Worm (Caenorhabditis elegans) whole organism, midembryonic: ENCODE data around the gene M199.2.
"Not testable (repeated sequence)": the region's sequence is repeated elsewhere in the genome, so short reads cannot be mapped to it uniquely, and the experiment has no call there.

Experiments
- T22C8.4 ChIP-seq: fragments of 200-800 bp; sonication (Bioruptor generic); IDR thresholded peaks from 2 replicates; pipeline ENCODE4 v1.3.6; 2022; ENCODE audit warnings: missing genetic modification characterization, missing compliant biosample characterization
- cog-1 ChIP-seq: sonication (generic microtip); optimal IDR thresholded peaks from 2 replicates; lab custom pipeline; 2016; ENCODE audit warnings: missing genetic modification characterization, missing compliant biosample characterization
- flt-1 ChIP-seq: fragments of 200-800 bp; sonication (Bioruptor generic); IDR thresholded peaks from 2 replicates; pipeline ENCODE4 v1.3.6; 2022; ENCODE audit warnings: missing genetic modification characterization, missing compliant biosample characterization
- klf-2 ChIP-seq: fragments of 200-800 bp; sonication (Bioruptor generic); conservative IDR thresholded peaks from 2 replicates; pipeline ENCODE4 v1.3.6; 2022; ENCODE audit warnings: missing genetic modification reagents, missing genetic modification characterization, missing compliant biosample characterization
- med-1 ChIP-seq: sonication (generic microtip); optimal IDR thresholded peaks from 2 replicates; lab custom pipeline; 2017; ENCODE audit warnings: missing genetic modification characterization, mild to moderate bottlenecking, missing compliant biosample characterization, antibody characterized with exemption, missing genetic modification reagents; ENCODE audit not compliant: insufficient read depth
- ref-1 ChIP-seq: fragments of 200-800 bp; sonication (Bioruptor generic); conservative IDR thresholded peaks from 2 replicates; pipeline ENCODE4 v1.3.6; 2022; ENCODE audit warnings: missing genetic modification reagents, missing genetic modification characterization, missing compliant biosample characterization
- tab-1 ChIP-seq: fragments of 200-800 bp; sonication (Bioruptor generic); IDR thresholded peaks from 2 replicates; pipeline ENCODE4 v1.3.6; 2022; ENCODE audit warnings: missing genetic modification characterization, missing compliant biosample characterization
- ztf-23 ChIP-seq: fragments of 200-800 bp; sonication (Bioruptor generic); IDR thresholded peaks from 2 replicates; pipeline ENCODE4 v1.3.6; 2022; ENCODE audit warnings: missing genetic modification reagents, missing genetic modification characterization, missing compliant biosample characterization
- ztf-29 ChIP-seq: fragments of 200-800 bp; sonication (Bioruptor generic); IDR thresholded peaks from 2 replicates; pipeline ENCODE4 v1.3.6; 2022; ENCODE audit warnings: missing genetic modification reagents, missing genetic modification characterization, missing compliant biosample characterization

The M199.2 gene

ce11 chrIV:15113117-15113516, 4.5 kb downstream of the M199.2 start, which contains the start of gene M199.134:
M199.134 (minus strand) TSS chrIV:15113217.
- TF ChIP-seq cog-1 (tag; lab: Kevin White, UChicago), result no peak
- no peak for TF ChIP-seq ztf-29
- no peak for TF ChIP-seq ref-1
- no peak for TF ChIP-seq tab-1
- no peak for TF ChIP-seq T22C8.4 (GFP tag; lab: Robert Waterston, UW)
- no peak for TF ChIP-seq med-1
- no peak for TF ChIP-seq flt-1
- TF ChIP-seq ztf-23 (GFP tag; lab: Robert Waterston, UW), result no peak
- TF ChIP-seq klf-2 (GFP tag; lab: Robert Waterston, UW), result no peak

ce11 chrIV:15114324-15114723, 5.7 kb downstream of the M199.2 start, which contains the start of gene M199.135:
M199.135 (plus strand) TSS chrIV:15114624.
- TF ChIP-seq klf-2 (GFP tag; lab: Robert Waterston, UW) (no peak), med-1 (no peak), tab-1 (no peak), T22C8.4 (GFP tag; lab: Robert Waterston, UW) (no peak), flt-1 (no peak), cog-1 (tag; lab: Kevin White, UChicago) (no peak)

ce11 chrIV:15118390-15118789, 9.8 kb downstream of the M199.2 start, which contains the start of gene M199.136:
M199.136 (plus strand) TSS chrIV:15118690.
- TF ChIP-seq ztf-23 (GFP tag; lab: Robert Waterston, UW) (no peak), T22C8.4 (GFP tag; lab: Robert Waterston, UW) (no peak), flt-1 (no peak), klf-2 (GFP tag; lab: Robert Waterston, UW) (no peak), med-1 (no peak), cog-1 (tag; lab: Kevin White, UChicago) (no peak), tab-1 (no peak), ztf-29 (no peak), ref-1 (no peak)

ce11 chrIV:15119268-15119667, 10.7 kb downstream of the M199.2 start:
- TF ChIP-seq med-1, result no peak
- TF ChIP-seq tab-1, result no peak
- no peak for TF ChIP-seq klf-2 (GFP tag; lab: Robert Waterston, UW)
- TF ChIP-seq ztf-29, result no peak
- TF ChIP-seq flt-1, result no peak
- no peak for TF ChIP-seq ztf-23 (GFP tag; lab: Robert Waterston, UW)
- TF ChIP-seq T22C8.4 (GFP tag; lab: Robert Waterston, UW), result no peak
- no peak for TF ChIP-seq ref-1
- no peak for TF ChIP-seq cog-1 (tag; lab: Kevin White, UChicago)

- TF ChIP-seq ztf-23 (GFP tag; lab: Robert Waterston, UW), result no peak
- no peak for TF ChIP-seq flt-1
- TF ChIP-seq T22C8.4 (GFP tag; lab: Robert Waterston, UW), result no peak
- TF ChIP-seq klf-2 (GFP tag; lab: Robert Waterston, UW), result no peak
- no peak for TF ChIP-seq ztf-29
Observed at ce11 chrIV:15120746-15121145, 12.2 kb downstream of the M199.2 start, which contains the start of gene clec-189. clec-189 (plus strand) TSS chrIV:15120837.

- TF ChIP-seq med-1 (no peak), tab-1 (no peak), klf-2 (GFP tag; lab: Robert Waterston, UW) (no peak), cog-1 (tag; lab: Kevin White, UChicago) (no peak), ref-1 (no peak), T22C8.4 (GFP tag; lab: Robert Waterston, UW) (no peak), flt-1 (no peak), ztf-29 (no peak), ztf-23 (GFP tag; lab: Robert Waterston, UW) (no peak)
Observed at ce11 chrIV:15122882-15123281, 14.3 kb downstream of the M199.2 start, which contains the start of gene M199.7. M199.7 (plus strand) TSS chrIV:15123182.

- TF ChIP-seq tab-1 (no peak), flt-1 (no peak), med-1 (no peak), ref-1 (no peak), cog-1 (tag; lab: Kevin White, UChicago) (no peak), ztf-29 (no peak), klf-2 (GFP tag; lab: Robert Waterston, UW) (no peak), T22C8.4 (GFP tag; lab: Robert Waterston, UW) (no peak), ztf-23 (GFP tag; lab: Robert Waterston, UW) (no peak)
Observed at ce11 chrIV:15126021-15126420, 17.4 kb downstream of the M199.2 start, which contains the start of gene clec-190. clec-190 (minus strand) TSS chrIV:15126121.

- TF ChIP-seq ztf-29 (no peak), klf-2 (GFP tag; lab: Robert Waterston, UW) (no peak), ref-1 (no peak), tab-1 (no peak), T22C8.4 (GFP tag; lab: Robert Waterston, UW) (no peak), med-1 (no peak), flt-1 (no peak), cog-1 (tag; lab: Kevin White, UChicago) (no peak), ztf-23 (GFP tag; lab: Robert Waterston, UW) (no peak)
Observed at ce11 chrIV:15127731-15128130, 19.2 kb downstream of the M199.2 start, which contains the start of gene M199.9. M199.9 (minus strand) TSS chrIV:15127831.

ce11 chrIV:15130189-15130588, 21.6 kb downstream of the M199.2 start:
- peak; percentile 67; the same call in 1 of the 2 replicates for TF ChIP-seq klf-2 (GFP tag; lab: Robert Waterston, UW)

ce11 chrIV:15131697-15132096, 23.1 kb downstream of the M199.2 start, which contains the start of gene col-135:
col-135 (minus strand) TSS chrIV:15131797.
- no peak for TF ChIP-seq ztf-29
- no peak for TF ChIP-seq ref-1

ce11 chrIV:15133899-15134298, 25.3 kb downstream of the M199.2 start, which contains the start of gene M199.8:
M199.8 (minus strand) TSS chrIV:15133999.
- not testable (repeated sequence) for TF ChIP-seq cog-1 (tag; lab: Kevin White, UChicago); ztf-23 (GFP tag; lab: Robert Waterston, UW); ztf-29
